Fruit fly (Drosophila melanogaster) whole organism, embryonic: ENCODE measurements around the gene CG42404.

Experiments used
- ATbp ChIP-seq: fragments of 200-800 bp; sonication (Bioruptor generic); optimal IDR thresholded peaks from 2 replicates; lab custom pipeline; 2017; ENCODE audit warnings: missing biosample characterization, mild to moderate bottlenecking, missing genetic modification characterization, missing genetic modification reagents
- Abd-B ChIP-seq: fragments of 200-800 bp; sonication (Bioruptor generic); optimal IDR thresholded peaks from 2 replicates; lab custom pipeline; 2018; ENCODE audit warnings: missing biosample characterization, mild to moderate bottlenecking, missing genetic modification characterization, moderate library complexity
- Bgb ChIP-seq: fragments of 200-800 bp; sonication (Bioruptor generic); IDR thresholded peaks from 2 replicates; pipeline ENCODE4 v1.3.6; 2022; ENCODE audit warnings: missing biosample characterization, missing genetic modification characterization; ENCODE audit not compliant: partially characterized antibody
- CG10565 ChIP-seq: fragments of 200-800 bp; sonication (Bioruptor generic); optimal IDR thresholded peaks from 3 replicates; lab custom pipeline; 2016; ENCODE audit warnings: missing biosample characterization, mild to moderate bottlenecking, missing genetic modification characterization
- CG10979 ChIP-seq: fragments of 200-800 bp; sonication (Bioruptor generic); optimal IDR thresholded peaks from 2 replicates; lab custom pipeline; 2018; ENCODE audit warnings: missing biosample characterization, mild to moderate bottlenecking, missing genetic modification characterization, moderate library complexity
- CG11695 ChIP-seq: fragments of 200-800 bp; sonication (Bioruptor generic); IDR thresholded peaks from 3 replicates; pipeline ENCODE4 v1.3.6; 2022; ENCODE audit warnings: missing biosample characterization, missing genetic modification characterization
- CG16779 ChIP-seq: fragments of 200-800 bp; sonication (Bioruptor generic); IDR thresholded peaks from 2 replicates; pipeline ENCODE4 v1.3.6; 2022; ENCODE audit warnings: missing biosample characterization, missing genetic modification characterization
- CG16863 ChIP-seq: fragments of 200-800 bp; sonication (Bioruptor generic); optimal IDR thresholded peaks from 3 replicates; lab custom pipeline; 2016; ENCODE audit warnings: missing biosample characterization, missing genetic modification characterization
- CG17359 ChIP-seq: fragments of 200-800 bp; sonication (Bioruptor generic); optimal IDR thresholded peaks from 3 replicates; lab custom pipeline; 2018; ENCODE audit warnings: missing biosample characterization, mild to moderate bottlenecking, missing genetic modification characterization, moderate library complexity
- CG3163 ChIP-seq: fragments of 200-800 bp; sonication (Bioruptor generic); optimal IDR thresholded peaks from 3 replicates; lab custom pipeline; 2016; ENCODE audit warnings: missing biosample characterization, missing genetic modification characterization
- CG3726 ChIP-seq: fragments of 200-800 bp; sonication (Bioruptor generic); IDR thresholded peaks from 3 replicates; pipeline ENCODE4, ENCODE4 v1.3.6; 2022; ENCODE audit warnings: missing biosample characterization, missing genetic modification characterization
- CG43689 ChIP-seq: fragments of 200-800 bp; sonication (Bioruptor generic); IDR thresholded peaks from 2 replicates; pipeline ENCODE4 v1.3.6; 2022; ENCODE audit warnings: missing biosample characterization, missing genetic modification characterization
- CG6689 ChIP-seq: fragments of 200-800 bp; sonication (Bioruptor generic); IDR thresholded peaks from 2 replicates; pipeline ENCODE4 v1.3.6; 2022; ENCODE audit warnings: missing biosample characterization, missing genetic modification characterization
- CG7556 ChIP-seq: fragments of 200-800 bp; sonication (Bioruptor generic); optimal IDR thresholded peaks from 2 replicates; lab custom pipeline; 2017; ENCODE audit warnings: missing biosample characterization, mild to moderate bottlenecking, missing genetic modification characterization
- CG7928 ChIP-seq: fragments of 200-800 bp; sonication (Bioruptor generic); optimal IDR thresholded peaks from 2 replicates; lab custom pipeline; 2017; ENCODE audit warnings: missing biosample characterization, mild to moderate bottlenecking, missing genetic modification characterization
- CG7987 ChIP-seq: fragments of 200-800 bp; sonication (Bioruptor generic); optimal IDR thresholded peaks from 2 replicates; lab custom pipeline; 2018; ENCODE audit warnings: missing biosample characterization, mild to moderate bottlenecking, missing genetic modification characterization, moderate library complexity
- Ets65A ChIP-seq: fragments of 200-800 bp; sonication (Bioruptor generic); peaks from one replicate; lab custom pipeline; 2016; ENCODE audit warnings: missing biosample characterization, missing genetic modification characterization
- Fer2 ChIP-seq: fragments of 200-800 bp; sonication (Bioruptor generic); optimal IDR thresholded peaks from 2 replicates; lab custom pipeline; 2018; ENCODE audit warnings: missing biosample characterization, mild to moderate bottlenecking, missing genetic modification characterization, moderate library complexity
- Gug ChIP-seq: fragments of 200-800 bp; sonication (Bioruptor generic); IDR thresholded peaks from 4 replicates; pipeline ENCODE4 v1.3.6; 2022; ENCODE audit warnings: missing biosample characterization, missing genetic modification characterization
- HLH54F ChIP-seq: fragments of 200-800 bp; sonication (Bioruptor generic); optimal IDR thresholded peaks from 3 replicates; lab custom pipeline; 2016; ENCODE audit warnings: missing biosample characterization, missing genetic modification characterization
- Hr51 ChIP-seq, 2 experiments: fragments of 200-800 bp; sonication (Bioruptor generic); optimal IDR thresholded peaks; 2 replicates in 1 of 2; 3 replicates in 1 of 2; lab custom pipeline; 2016 to 2018; ENCODE audit warnings: missing biosample characterization in 2 of 2, missing genetic modification characterization in 2 of 2, mild to moderate bottlenecking in 1 of 2, moderate library complexity in 1 of 2
- Lim3 ChIP-seq: fragments of 200-800 bp; sonication (Bioruptor generic); IDR thresholded peaks from 2 replicates; pipeline ENCODE4 v1.3.6; 2022; ENCODE audit warnings: missing biosample characterization, missing genetic modification characterization
- Neu2 ChIP-seq: fragments of 200-800 bp; sonication (Bioruptor generic); optimal IDR thresholded peaks from 3 replicates; lab custom pipeline; 2016; ENCODE audit warnings: missing biosample characterization, missing genetic modification characterization, borderline replicate concordance
- Ravus ChIP-seq: fragments of 200-800 bp; sonication (Bioruptor generic); IDR thresholded peaks from 2 replicates; pipeline ENCODE4 v1.3.6; 2022; ENCODE audit warnings: missing biosample characterization, missing genetic modification characterization
- Side ChIP-seq: fragments of 200-800 bp; sonication (Bioruptor generic); optimal IDR thresholded peaks from 2 replicates; lab custom pipeline; 2016; ENCODE audit warnings: missing biosample characterization, missing genetic modification characterization
- dpn ChIP-seq, 2 experiments: fragments of 200-800 bp; sonication (Bioruptor generic); optimal IDR thresholded peaks; 3 replicates each; lab custom pipeline; 2016; ENCODE audit warnings: missing biosample characterization in 2 of 2, missing genetic modification characterization in 2 of 2
- exex ChIP-seq: fragments of 200-800 bp; sonication (Bioruptor generic); optimal IDR thresholded peaks from 4 replicates; lab custom pipeline; 2018; ENCODE audit warnings: missing biosample characterization, mild to moderate bottlenecking, missing genetic modification characterization, moderate library complexity
- gsb ChIP-seq: fragments of 200-800 bp; sonication (Bioruptor generic); IDR thresholded peaks from 2 replicates; pipeline ENCODE4 v1.3.6; 2022; ENCODE audit warnings: missing biosample characterization, missing genetic modification characterization
- gsb-n ChIP-seq: fragments of 200-800 bp; sonication (Bioruptor generic); optimal IDR thresholded peaks from 3 replicates; lab custom pipeline; 2018; ENCODE audit warnings: missing biosample characterization, mild to moderate bottlenecking, missing genetic modification characterization
- gt ChIP-seq: fragments of 200-800 bp; sonication (Bioruptor generic); IDR thresholded peaks from 2 replicates; pipeline ENCODE4 v1.3.6; 2022; ENCODE audit warnings: missing biosample characterization, missing genetic modification characterization
- hbn ChIP-seq: fragments of 200-800 bp; sonication (Bioruptor generic); IDR thresholded peaks from 2 replicates; pipeline ENCODE4 v1.3.6; 2022; ENCODE audit warnings: missing biosample characterization, missing genetic modification characterization; ENCODE audit not compliant: partially characterized antibody
- ken ChIP-seq: fragments of 200-800 bp; sonication (Bioruptor generic); IDR thresholded peaks from 3 replicates; pipeline ENCODE4 v1.3.6; 2022; ENCODE audit warnings: missing biosample characterization, missing genetic modification characterization
- lab ChIP-seq: fragments of 200-800 bp; sonication (Bioruptor generic); optimal IDR thresholded peaks from 3 replicates; lab custom pipeline; 2017; ENCODE audit warnings: missing biosample characterization, missing genetic modification characterization, mild to moderate bottlenecking, moderate library complexity, missing genetic modification reagents
- lbe ChIP-seq: fragments of 200-800 bp; sonication (Bioruptor generic); optimal IDR thresholded peaks from 2 replicates; lab custom pipeline; 2016; ENCODE audit warnings: missing biosample characterization, mild to moderate bottlenecking, missing genetic modification characterization
- lov ChIP-seq, 2 experiments: fragments of 200-800 bp in 1 of 2; fragments of >200 bp in 1 of 2; sonication (Bioruptor generic) in 1 of 2; IDR thresholded peaks in 1 of 2; optimal IDR thresholded peaks in 1 of 2; 2 replicates in 1 of 2; 3 replicates in 1 of 2; pipeline versions ENCODE4 v1.3.6 to Lab custom; 2017 to 2022; ENCODE audit warnings: missing biosample characterization in 1 of 2, missing genetic modification characterization in 1 of 2
- onecut ChIP-seq: fragments of 200-800 bp; sonication (Bioruptor generic); IDR thresholded peaks from 2 replicates; pipeline ENCODE4 v1.3.6; 2022; ENCODE audit warnings: missing biosample characterization, missing genetic modification characterization
- pho ChIP-seq: fragments of 200-800 bp; sonication (Bioruptor generic); optimal IDR thresholded peaks from 2 replicates; lab custom pipeline; 2016; ENCODE audit warnings: missing biosample characterization, missing genetic modification characterization
- ranshi ChIP-seq: fragments of 200-800 bp; sonication (Bioruptor generic); IDR thresholded peaks from 2 replicates; pipeline ENCODE4 v1.3.6; 2022; ENCODE audit warnings: missing biosample characterization, missing genetic modification characterization
- repo ChIP-seq: fragments of 200-800 bp; sonication (Bioruptor generic); optimal IDR thresholded peaks from 2 replicates; lab custom pipeline; 2016; ENCODE audit warnings: missing biosample characterization, missing genetic modification characterization
- sens-2 ChIP-seq: fragments of 200-800 bp; sonication (Bioruptor generic); IDR thresholded peaks from 2 replicates; pipeline ENCODE4 v1.3.6; 2022; ENCODE audit warnings: missing biosample characterization, missing genetic modification characterization
- ssp ChIP-seq: fragments of 200-800 bp; sonication (Bioruptor generic); IDR thresholded peaks from 2 replicates; pipeline ENCODE4 v1.3.6; 2022; ENCODE audit warnings: missing biosample characterization, missing genetic modification characterization
- stc ChIP-seq: fragments of 200-800 bp; sonication (Bioruptor generic); IDR thresholded peaks from 2 replicates; pipeline ENCODE4 v1.3.6; 2022; ENCODE audit warnings: missing biosample characterization, missing genetic modification characterization
- stwl ChIP-seq: fragments of 200-800 bp; sonication (Bioruptor generic); optimal IDR thresholded peaks from 3 replicates; lab custom pipeline; 2018; ENCODE audit warnings: missing biosample characterization, mild to moderate bottlenecking, missing genetic modification characterization, moderate library complexity
- sug ChIP-seq: fragments of 200-800 bp; optimal IDR thresholded peaks from 2 replicates; lab custom pipeline; 2019; ENCODE audit warnings: missing biosample characterization, mild to moderate bottlenecking, missing genetic modification characterization, moderate library complexity
- tll ChIP-seq, 2 experiments: fragments of 200-800 bp in 1 of 2; fragments of >200 bp in 1 of 2; sonication (Bioruptor generic) in 1 of 2; optimal IDR thresholded peaks; 2 replicates each; lab custom pipeline; 2017 to 2019; ENCODE audit warnings: missing biosample characterization in 2 of 2, missing genetic modification characterization in 2 of 2, mild to moderate bottlenecking in 1 of 2, moderate library complexity in 1 of 2
- ttk ChIP-seq: fragments of 200-800 bp; sonication (Bioruptor generic); IDR thresholded peaks from 2 replicates; pipeline ENCODE4 v2.1.2; 2022; ENCODE audit warnings: missing biosample characterization, missing genetic modification characterization
- twi ChIP-seq: fragments of 200-800 bp; optimal IDR thresholded peaks from 2 replicates; lab custom pipeline; 2019; ENCODE audit warnings: missing biosample characterization, mild to moderate bottlenecking, missing genetic modification characterization, moderate library complexity
- zen2 ChIP-seq: fragments of 200-800 bp; sonication (Bioruptor generic); IDR thresholded peaks from 3 replicates; pipeline ENCODE4 v1.3.6; 2022; ENCODE audit warnings: missing biosample characterization, missing genetic modification characterization; ENCODE audit not compliant: partially characterized antibody

The CG42404 gene

DNA sequence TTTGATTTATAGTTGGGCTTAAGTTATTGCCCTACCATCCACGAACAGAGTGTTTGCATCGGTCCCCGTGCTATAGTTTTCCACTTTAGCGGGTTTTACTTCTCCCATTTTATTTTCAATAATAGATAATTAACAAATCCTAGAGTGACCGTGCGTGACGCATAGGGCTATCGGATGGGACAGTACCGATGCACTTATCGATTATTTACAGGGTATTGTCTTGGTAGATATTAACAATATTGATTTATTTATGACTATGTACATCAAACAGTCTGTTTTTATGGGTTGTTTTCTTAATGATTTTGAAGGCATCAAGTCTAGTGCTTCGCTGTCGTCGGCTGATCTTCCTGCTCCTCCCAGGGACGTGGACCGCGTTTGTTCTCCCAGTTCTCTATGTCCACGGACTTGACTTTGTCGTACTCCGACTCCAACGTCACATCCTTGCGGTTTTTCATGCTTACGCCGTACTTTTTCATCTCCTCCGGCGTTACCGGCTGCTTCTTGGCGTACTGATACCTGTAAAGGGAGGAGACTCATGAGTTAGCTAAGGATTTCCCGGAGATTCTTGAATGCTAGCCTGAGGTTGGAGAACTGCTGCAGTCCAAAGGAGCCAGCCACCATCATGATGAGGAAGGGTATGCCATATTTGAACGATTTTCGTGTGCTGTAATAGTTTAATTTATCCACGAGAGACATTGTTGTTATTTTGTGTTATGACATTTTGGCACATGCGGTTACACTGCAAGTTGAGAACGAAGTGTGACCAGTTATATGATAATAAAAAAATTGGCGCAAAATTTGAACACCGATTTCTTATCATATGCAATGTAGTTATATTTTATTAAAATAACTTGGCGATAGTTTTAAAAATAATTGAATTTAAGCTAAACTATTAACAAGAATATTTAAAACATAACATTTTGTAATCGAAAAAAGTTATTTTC, 28.3 kb downstream of the CG42404 start, which contains the start of the genes MRG15 and Tm1 (continued):
- TF ChIP-seq lbe: no peak
- no peak for TF ChIP-seq gsb-n (tag; lab: Kevin White, UChicago)
- no peak for TF ChIP-seq CG7987 (GFP tag; lab: Kevin White, UChicago)
- TF ChIP-seq CG16863 (GFP tag; lab: Kevin White, UChicago): no peak
- no peak for TF ChIP-seq gsb
- TF ChIP-seq CG3163: no peak
- peak; percentile 45 for TF ChIP-seq exex (tag; lab: Kevin White, UChicago)
- TF ChIP-seq sug (tag; lab: Kevin White, UChicago): peak; percentile 10
- TF ChIP-seq sens-2 (GFP tag; lab: Robert Waterston, UW): no peak
- no peak for TF ChIP-seq ssp (GFP tag; lab: Robert Waterston, UW)
- TF ChIP-seq CG10565 (GFP tag; lab: Kevin White, UChicago): no peak
- TF ChIP-seq CG43689: no peak
- no peak for TF ChIP-seq ken (GFP tag; lab: Robert Waterston, UW)
- TF ChIP-seq ATbp (GFP tag; lab: Kevin White, UChicago): no peak
- TF ChIP-seq hbn: peak; percentile 59; the same call in 1 of the 2 replicates
- no peak for TF ChIP-seq tll (GFP tag; optimal IDR thresholded peaks at IDR 0.05; lab: Kevin White, UChicago)
- no peak for TF ChIP-seq twi (tag; lab: Kevin White, UChicago)
- TF ChIP-seq Abd-B (GFP tag; lab: Kevin White, UChicago): peak; percentile 28
- no peak for TF ChIP-seq gt (GFP tag; lab: Robert Waterston, UW)
- peak; percentile 63; the same call in 1 of the 3 replicates for TF ChIP-seq zen2
- TF ChIP-seq lov (optimal IDR thresholded peaks at IDR 0.05; lab: Kevin White, UChicago): no peak
- TF ChIP-seq lov (GFP tag; IDR thresholded peaks at IDR 0.05; lab: Robert Waterston, UW): no peak
- no peak for TF ChIP-seq repo (GFP tag; lab: Kevin White, UChicago)
- no peak for TF ChIP-seq CG17359
- peak; percentile 19 for TF ChIP-seq stwl (tag; lab: Kevin White, UChicago)
- TF ChIP-seq onecut (GFP tag; lab: Robert Waterston, UW): peak; percentile 84
- TF ChIP-seq Lim3 (GFP tag; lab: Robert Waterston, UW): no peak
- TF ChIP-seq Ravus (GFP tag; lab: Robert Waterston, UW): no peak
- TF ChIP-seq CG16779 (GFP tag; lab: Robert Waterston, UW): no peak
- peak; percentile 1 for TF ChIP-seq HLH54F (GFP tag; lab: Kevin White, UChicago)
- no peak for TF ChIP-seq Side (GFP tag; lab: Kevin White, UChicago)
- no peak for TF ChIP-seq CG3726 (GFP tag; lab: Robert Waterston, UW)
- peak; percentile 0 to 22 for TF ChIP-seq dpn (GFP tag; optimal IDR thresholded peaks at IDR 0.05; lab: Kevin White, UChicago)
- no peak for TF ChIP-seq Hr51 (GFP tag; optimal IDR thresholded peaks at IDR 0.05; lab: Kevin White, UChicago)
- no peak for TF ChIP-seq CG7556
- TF ChIP-seq ttk: no peak
- no peak for TF ChIP-seq Neu2
- TF ChIP-seq Ets65A: no peak
- TF ChIP-seq lab (GFP tag; lab: Kevin White, UChicago): no peak
- TF ChIP-seq CG6689 (GFP tag; lab: Robert Waterston, UW): no peak
- no peak for TF ChIP-seq CG11695 (GFP tag; lab: Robert Waterston, UW)
- TF ChIP-seq pho (GFP tag; lab: Kevin White, UChicago): no peak
- TF ChIP-seq Gug (GFP tag; lab: Robert Waterston, UW): no peak
- TF ChIP-seq stc (GFP tag; lab: Robert Waterston, UW): no peak
- TF ChIP-seq ranshi: no peak
- TF ChIP-seq CG10979 (tag; lab: Kevin White, UChicago): no peak
- no peak for TF ChIP-seq Fer2
- TF ChIP-seq Bgb: peak; percentile 71
- TF ChIP-seq CG7928 (GFP tag; lab: Kevin White, UChicago): no peak
